Fruit fly (Drosophila melanogaster) whole organism, embryonic: Measurements from ENCODE around the gene Cpr23B.

Experiments used
- Adf1 ChIP-seq: fragments of 200-800 bp; sonication (Bioruptor generic); IDR thresholded peaks from 2 replicates; pipeline ENCODE4 v1.3.6; 2022; ENCODE audit warnings: missing biosample characterization, missing genetic modification characterization
- Aef1 ChIP-seq: fragments of 200-800 bp; sonication (Bioruptor generic); IDR thresholded peaks from 3 replicates; pipeline ENCODE4 v1.3.6; 2022; ENCODE audit warnings: missing biosample characterization, missing genetic modification characterization
- Atf3 ChIP-seq: fragments of 200-800 bp; sonication (Bioruptor generic); optimal IDR thresholded peaks from 3 replicates; lab custom pipeline; 2016; ENCODE audit warnings: missing biosample characterization, missing genetic modification characterization
- BEAF-32 ChIP-seq: fragments of 200-800 bp; sonication (Bioruptor generic); optimal IDR thresholded peaks from 3 replicates; lab custom pipeline; 2017; ENCODE audit warnings: missing biosample characterization, missing genetic modification characterization, mild to moderate bottlenecking, moderate library complexity, missing genetic modification reagents
- BtbVII ChIP-seq: fragments of 200-800 bp; sonication (Bioruptor generic); optimal IDR thresholded peaks from 3 replicates; lab custom pipeline; 2017; ENCODE audit warnings: missing biosample characterization, mild to moderate bottlenecking, missing genetic modification characterization
- CG13775 ChIP-seq: fragments of 200-800 bp; sonication (Bioruptor generic); optimal IDR thresholded peaks from 3 replicates; lab custom pipeline; 2017; ENCODE audit warnings: missing biosample characterization, mild to moderate bottlenecking, missing genetic modification characterization
- CG13894 ChIP-seq: fragments of 200-800 bp; sonication (Bioruptor generic); optimal IDR thresholded peaks from 3 replicates; lab custom pipeline; 2018; ENCODE audit warnings: missing biosample characterization, mild to moderate bottlenecking, missing genetic modification characterization, moderate library complexity
- CG1603 ChIP-seq: fragments of 200-800 bp; sonication (Bioruptor generic); optimal IDR thresholded peaks from 2 replicates; lab custom pipeline; 2019; ENCODE audit warnings: missing biosample characterization, mild to moderate bottlenecking, missing genetic modification characterization, moderate library complexity
- CG16863 ChIP-seq: fragments of 200-800 bp; sonication (Bioruptor generic); optimal IDR thresholded peaks from 3 replicates; lab custom pipeline; 2016; ENCODE audit warnings: missing biosample characterization, missing genetic modification characterization
- CG32767 ChIP-seq: fragments of 200-800 bp; sonication (Bioruptor generic); IDR thresholded peaks from 2 replicates; pipeline ENCODE4 v1.3.6; 2022; ENCODE audit warnings: missing biosample characterization, missing genetic modification characterization
- CG32772 ChIP-seq: fragments of 200-800 bp; sonication (Bioruptor generic); IDR thresholded peaks from 2 replicates; pipeline ENCODE4 v1.3.6; 2022; ENCODE audit warnings: missing biosample characterization, missing genetic modification characterization
- CG4820 ChIP-seq: fragments of 200-800 bp; sonication (Bioruptor generic); optimal IDR thresholded peaks from 3 replicates; lab custom pipeline; 2016; ENCODE audit warnings: missing biosample characterization, missing genetic modification characterization
- CG6654 ChIP-seq: fragments of 200-800 bp; sonication (Bioruptor generic); optimal IDR thresholded peaks from 2 replicates; lab custom pipeline; 2017; ENCODE audit warnings: missing biosample characterization, mild to moderate bottlenecking, missing genetic modification characterization
- CG9727 ChIP-seq: fragments of 200-800 bp; sonication (Bioruptor generic); optimal IDR thresholded peaks from 3 replicates; lab custom pipeline; 2017; ENCODE audit warnings: missing biosample characterization, mild to moderate bottlenecking, missing genetic modification characterization
- CG9817 ChIP-seq: fragments of 200-800 bp; sonication (Bioruptor generic); optimal IDR thresholded peaks from 2 replicates; lab custom pipeline; 2018; ENCODE audit warnings: missing biosample characterization, mild to moderate bottlenecking, missing genetic modification characterization, moderate library complexity
- Camta ChIP-seq: fragments of 200-800 bp; sonication (Bioruptor generic); optimal IDR thresholded peaks from 2 replicates; lab custom pipeline; 2016; ENCODE audit warnings: missing biosample characterization, missing genetic modification characterization
- Dbx ChIP-seq: fragments of 200-800 bp; sonication (Bioruptor generic); IDR thresholded peaks from 3 replicates; pipeline ENCODE4 v1.3.6; 2022; ENCODE audit warnings: missing biosample characterization, missing genetic modification characterization
- Dfd ChIP-seq, 2 experiments: fragments of >200 bp; optimal IDR thresholded peaks; 2 replicates each; lab custom pipeline; 2017; ENCODE audit warnings: missing biosample characterization in 2 of 2, missing genetic modification characterization in 2 of 2
- Dip2 ChIP-seq: fragments of 200-800 bp; sonication (Bioruptor generic); IDR thresholded peaks from 2 replicates; pipeline ENCODE4 v1.3.6; 2022; ENCODE audit warnings: missing biosample characterization, missing genetic modification characterization
- Dll ChIP-seq: fragments of 200-800 bp; sonication (Bioruptor generic); IDR thresholded peaks from 4 replicates; pipeline ENCODE4 v1.3.6; 2022; ENCODE audit warnings: missing biosample characterization, missing genetic modification characterization; ENCODE audit not compliant: partially characterized antibody
- Doc2 ChIP-seq: fragments of 200-800 bp; sonication (Bioruptor generic); IDR thresholded peaks from 2 replicates; pipeline ENCODE4 v1.3.6; 2022; ENCODE audit warnings: missing biosample characterization, missing genetic modification characterization
- ERR ChIP-seq: fragments of 200-800 bp; sonication (Bioruptor generic); optimal IDR thresholded peaks from 2 replicates; lab custom pipeline; 2016; ENCODE audit warnings: missing biosample characterization, missing genetic modification characterization
- Fer1 ChIP-seq: fragments of 200-800 bp; sonication (Bioruptor generic); optimal IDR thresholded peaks from 2 replicates; lab custom pipeline; 2017; ENCODE audit warnings: missing biosample characterization, mild to moderate bottlenecking, missing genetic modification characterization
- HLH3B ChIP-seq: fragments of 200-800 bp; sonication (Bioruptor generic); IDR thresholded peaks from 2 replicates; pipeline ENCODE4 v1.3.6; 2022; ENCODE audit warnings: missing biosample characterization, missing genetic modification characterization
- Hey ChIP-seq: fragments of 200-800 bp; sonication (Bioruptor generic); optimal IDR thresholded peaks from 3 replicates; lab custom pipeline; 2018; ENCODE audit warnings: missing biosample characterization, mild to moderate bottlenecking, missing genetic modification characterization
- Hr3 ChIP-seq: fragments of 200-800 bp; sonication (Bioruptor generic); optimal IDR thresholded peaks from 3 replicates; lab custom pipeline; 2016; ENCODE audit warnings: missing biosample characterization, missing genetic modification characterization
- MESR4 ChIP-seq: fragments of 200-800 bp; sonication (Bioruptor generic); optimal IDR thresholded peaks from 2 replicates; lab custom pipeline; 2018; ENCODE audit warnings: missing biosample characterization, mild to moderate bottlenecking, missing genetic modification characterization, moderate library complexity
- Nf-YA ChIP-seq: fragments of 200-800 bp; sonication (Bioruptor generic); IDR thresholded peaks from 2 replicates; pipeline ENCODE4 v1.3.6; 2022; ENCODE audit warnings: missing biosample characterization, missing genetic modification characterization
- Poxn ChIP-seq: fragments of 200-800 bp; sonication (Bioruptor generic); IDR thresholded peaks from 2 replicates; pipeline ENCODE4 v1.3.6; 2022; ENCODE audit warnings: missing biosample characterization, missing genetic modification characterization
- Ptx1 ChIP-seq: fragments of 200-800 bp; sonication (Bioruptor generic); IDR thresholded peaks from 2 replicates; pipeline ENCODE4 v1.3.6; 2022; ENCODE audit warnings: missing biosample characterization, missing genetic modification characterization
- Scr ChIP-seq: fragments of 200-800 bp; sonication (Bioruptor generic); IDR thresholded peaks from 2 replicates; pipeline ENCODE4 v1.3.6; 2022; ENCODE audit warnings: missing biosample characterization, missing genetic modification characterization; ENCODE audit not compliant: partially characterized antibody
- Stat92E ChIP-seq, 3 experiments: fragments of >200 bp in 2 of 3; fragments of 200-800 bp in 1 of 3; sonication (Bioruptor generic) in 1 of 3; optimal IDR thresholded peaks; 2 replicates each; lab custom pipeline; 2017 to 2019; ENCODE audit warnings: missing biosample characterization in 3 of 3, missing genetic modification characterization in 3 of 3, mild to moderate bottlenecking in 1 of 3, moderate library complexity in 1 of 3
- Trl ChIP-seq, 3 experiments: fragments of >200 bp in 2 of 3; fragments of 200-800 bp in 1 of 3; sonication (Bioruptor generic) in 1 of 3; optimal IDR thresholded peaks; 2 replicates in 1 of 3; 3 replicates in 2 of 3; lab custom pipeline; 2016 to 2017; ENCODE audit warnings: missing biosample characterization in 1 of 3, missing genetic modification characterization in 1 of 3
- al ChIP-seq: fragments of 200-800 bp; sonication (Bioruptor generic); IDR thresholded peaks from 2 replicates; pipeline ENCODE4 v1.3.6; 2022; ENCODE audit warnings: missing biosample characterization, missing genetic modification characterization
- ap ChIP-seq: fragments of 200-800 bp; sonication (Bioruptor generic); IDR thresholded peaks from 2 replicates; pipeline ENCODE4 v1.3.6; 2022; ENCODE audit warnings: missing biosample characterization, missing genetic modification characterization
- cas ChIP-seq: fragments of 200-800 bp; sonication (Bioruptor generic); IDR thresholded peaks from 2 replicates; pipeline ENCODE4 v1.3.6; 2022; ENCODE audit warnings: missing biosample characterization, missing genetic modification characterization
- dpn ChIP-seq, 2 experiments: fragments of 200-800 bp; sonication (Bioruptor generic); optimal IDR thresholded peaks; 3 replicates each; lab custom pipeline; 2016; ENCODE audit warnings: missing biosample characterization in 2 of 2, missing genetic modification characterization in 2 of 2
- gcm ChIP-seq: fragments of 200-800 bp; sonication (Bioruptor generic); optimal IDR thresholded peaks from 2 replicates; lab custom pipeline; 2019; ENCODE audit warnings: missing biosample characterization, mild to moderate bottlenecking, missing genetic modification characterization, moderate library complexity
- gsb ChIP-seq: fragments of 200-800 bp; sonication (Bioruptor generic); IDR thresholded peaks from 2 replicates; pipeline ENCODE4 v1.3.6; 2022; ENCODE audit warnings: missing biosample characterization, missing genetic modification characterization
- inv ChIP-seq: fragments of 200-800 bp; sonication (Bioruptor generic); IDR thresholded peaks from 2 replicates; pipeline ENCODE4 v1.3.6; 2022; ENCODE audit warnings: missing biosample characterization, missing genetic modification characterization; ENCODE audit not compliant: partially characterized antibody
- mam ChIP-seq: fragments of 200-800 bp; sonication (Bioruptor generic); optimal IDR thresholded peaks from 3 replicates; lab custom pipeline; 2016; ENCODE audit warnings: missing biosample characterization, missing genetic modification characterization
- nerfin-1 ChIP-seq: fragments of 200-800 bp; sonication (Bioruptor generic); optimal IDR thresholded peaks from 3 replicates; lab custom pipeline; 2019; ENCODE audit warnings: missing biosample characterization, mild to moderate bottlenecking, missing genetic modification characterization, moderate library complexity
- org-1 ChIP-seq: fragments of 200-800 bp; sonication (Bioruptor generic); optimal IDR thresholded peaks from 2 replicates; lab custom pipeline; 2017; ENCODE audit warnings: missing biosample characterization, missing genetic modification characterization
- salm ChIP-seq: fragments of 200-800 bp; sonication (Bioruptor generic); optimal IDR thresholded peaks from 2 replicates; lab custom pipeline; 2018; ENCODE audit warnings: missing biosample characterization, mild to moderate bottlenecking, missing genetic modification characterization
- sna ChIP-seq: fragments of 200-800 bp; sonication (Bioruptor generic); IDR thresholded peaks from 2 replicates; pipeline ENCODE4 v1.3.6; 2022; ENCODE audit warnings: missing biosample characterization, missing genetic modification characterization; ENCODE audit not compliant: partially characterized antibody
- tgo ChIP-seq: fragments of 200-800 bp; sonication (Bioruptor generic); IDR thresholded peaks from 3 replicates; pipeline ENCODE4 v1.3.6; 2022; ENCODE audit warnings: missing biosample characterization, missing genetic modification characterization
- vvl ChIP-seq: fragments of 200-800 bp; sonication (Bioruptor generic); IDR thresholded peaks from 2 replicates; pipeline ENCODE4 v1.3.6; 2022; ENCODE audit warnings: missing biosample characterization, missing genetic modification characterization
- wdn ChIP-seq: fragments of 200-800 bp; sonication (Bioruptor generic); IDR thresholded peaks from 2 replicates; pipeline ENCODE4 v1.3.6; 2022; ENCODE audit warnings: missing biosample characterization, missing genetic modification characterization
- wor ChIP-seq: fragments of 200-800 bp; sonication (Bioruptor generic); IDR thresholded peaks from 2 replicates; pipeline ENCODE4 v1.3.6; 2022; ENCODE audit warnings: missing biosample characterization, missing genetic modification characterization

Gene Cpr23B

dm6 chr2L:2874542-2875194, 36.5 kb downstream of the Cpr23B start, which contains the start of gene CG8814 (continued):
- peak; percentile 78 for TF ChIP-seq al (GFP tag; lab: Robert Waterston, UW)
- TF ChIP-seq CG1603 (tag; lab: Kevin White, UChicago): peak; percentile 42
- peak; percentile 51 for TF ChIP-seq gcm (GFP tag; lab: Kevin White, UChicago)
- TF ChIP-seq org-1 (GFP tag; lab: Kevin White, UChicago): no peak
- no peak for TF ChIP-seq sna (GFP tag; lab: Robert Waterston, UW)
- TF ChIP-seq Dll (GFP tag; lab: Robert Waterston, UW): peak; percentile 90
- TF ChIP-seq CG9817 (tag; lab: Kevin White, UChicago): peak; percentile 65
- no peak for TF ChIP-seq Hey (tag; lab: Kevin White, UChicago)
- no peak for TF ChIP-seq ap (GFP tag; lab: Robert Waterston, UW)
- peak; percentile 27 to 75 for TF ChIP-seq dpn (GFP tag; optimal IDR thresholded peaks at IDR 0.05; lab: Kevin White, UChicago)
- TF ChIP-seq BEAF-32 (GFP tag; lab: Kevin White, UChicago): peak; percentile 97
- TF ChIP-seq mam: peak; percentile 63
- peak; percentile 82 for TF ChIP-seq inv (GFP tag; lab: Robert Waterston, UW)
- TF ChIP-seq tgo (GFP tag; lab: Robert Waterston, UW): peak; percentile 71
- 0 out of 2 replicates have a peak, but pooled peaks have one; percentile 3 for TF ChIP-seq wdn (GFP tag; lab: Robert Waterston, UW)
- TF ChIP-seq Dbx (GFP tag; lab: Robert Waterston, UW): peak; percentile 72; the same call in 2 of the 3 replicates
- peak; percentile 82 for TF ChIP-seq CG13775
- no peak for TF ChIP-seq Stat92E (GFP tag; optimal IDR thresholded peaks at IDR 0.05; lab: Kevin White, UChicago)
- TF ChIP-seq Poxn (GFP tag; lab: Robert Waterston, UW): no peak
- TF ChIP-seq cas (GFP tag; lab: Robert Waterston, UW): peak; percentile 49; the same call in 1 of the 2 replicates
- TF ChIP-seq nerfin-1 (tag; lab: Kevin White, UChicago): peak; percentile 54
- peak; percentile 61 for TF ChIP-seq MESR4
- no peak for TF ChIP-seq Dip2 (GFP tag; lab: Robert Waterston, UW)
- peak; percentile 43; the same call in 1 of the 2 replicates for TF ChIP-seq vvl (GFP tag; lab: Robert Waterston, UW)
- TF ChIP-seq CG4820 (GFP tag; lab: Kevin White, UChicago): peak; percentile 59
- peak; percentile 42 for TF ChIP-seq CG16863 (GFP tag; lab: Kevin White, UChicago)
- TF ChIP-seq CG6654 (GFP tag; lab: Kevin White, UChicago): no peak
- TF ChIP-seq Adf1 (GFP tag; lab: Robert Waterston, UW): peak; percentile 40
- no peak for TF ChIP-seq salm (tag; lab: Kevin White, UChicago)
- peak; percentile 8 for TF ChIP-seq Atf3 (GFP tag; lab: Kevin White, UChicago)
- TF ChIP-seq Fer1 (GFP tag; lab: Kevin White, UChicago): peak; percentile 8
- TF ChIP-seq Nf-YA: no peak
- peak; percentile 79 for TF ChIP-seq Ptx1
- TF ChIP-seq Hr3 (GFP tag; lab: Kevin White, UChicago): peak; percentile 74
- TF ChIP-seq Camta (GFP tag; lab: Kevin White, UChicago): peak; percentile 42
- TF ChIP-seq Trl (optimal IDR thresholded peaks at IDR 0.05; lab: Kevin White, UChicago): peak in 1 of 2 experiments; percentile 63
- peak; percentile 30 for TF ChIP-seq Trl (GFP tag; optimal IDR thresholded peaks at IDR 0.05; lab: Kevin White, UChicago)
- TF ChIP-seq CG9727: peak; percentile 79
- no peak for TF ChIP-seq BtbVII
- TF ChIP-seq wor (GFP tag; lab: Robert Waterston, UW): peak; percentile 23; the same call in 1 of the 2 replicates
- TF ChIP-seq Aef1 (GFP tag; lab: Robert Waterston, UW): peak; percentile 83
- no peak; the same call in 1 of the 2 replicates for TF ChIP-seq CG32767 (GFP tag; lab: Robert Waterston, UW)
- TF ChIP-seq HLH3B (GFP tag; lab: Robert Waterston, UW): peak; percentile 32; the same call in 1 of the 2 replicates
- peak; percentile 87 for TF ChIP-seq Scr (GFP tag; lab: Robert Waterston, UW)
- no peak for TF ChIP-seq Dfd (GFP tag; optimal IDR thresholded peaks at IDR 0.05; lab: Kevin White, UChicago)
- no peak for TF ChIP-seq Doc2
- TF ChIP-seq ERR: no peak
- peak; percentile 65 for TF ChIP-seq CG32772 (GFP tag; lab: Robert Waterston, UW)
- no peak for TF ChIP-seq gsb (GFP tag; lab: Robert Waterston, UW)
- TF ChIP-seq CG13894 (tag; lab: Kevin White, UChicago): peak; percentile 29
